Fruit fly (Drosophila melanogaster) whole organism, prepupa: ENCODE results near the gene ocn.

ENCODE experiments used
- Blimp-1 ChIP-seq: fragments of 200-800 bp; sonication (Bioruptor generic); optimal IDR thresholded peaks from 3 replicates; lab custom pipeline; 2017; ENCODE audit warnings: missing biosample characterization, missing genetic modification characterization, mild to moderate bottlenecking, moderate library complexity, missing genetic modification reagents
- CG10631 ChIP-seq: fragments of 200-800 bp; sonication (Bioruptor generic); optimal IDR thresholded peaks from 2 replicates; lab custom pipeline; 2016; ENCODE audit warnings: missing biosample characterization, missing genetic modification characterization
- CG10669 ChIP-seq: fragments of 200-800 bp; sonication (Bioruptor generic); optimal IDR thresholded peaks from 3 replicates; lab custom pipeline; 2018; ENCODE audit warnings: missing biosample characterization, mild to moderate bottlenecking, missing genetic modification characterization, moderate library complexity
- CG11294 ChIP-seq: fragments of 200-800 bp; sonication (Bioruptor generic); IDR thresholded peaks from 2 replicates; pipeline ENCODE4 v1.3.6; 2022; ENCODE audit warnings: missing biosample characterization, missing genetic modification characterization
- CG11762 ChIP-seq: fragments of 200-800 bp; sonication (Bioruptor generic); optimal IDR thresholded peaks from 3 replicates; lab custom pipeline; 2016; ENCODE audit warnings: missing biosample characterization, missing genetic modification characterization; ENCODE audit not compliant: insufficient read depth
- CG11902 ChIP-seq: fragments of 200-800 bp; sonication (Bioruptor generic); optimal IDR thresholded peaks from 3 replicates; lab custom pipeline; 2016; ENCODE audit warnings: missing biosample characterization, missing genetic modification characterization
- CG15336 ChIP-seq: fragments of 200-800 bp; sonication (Bioruptor generic); IDR thresholded peaks from 2 replicates; pipeline ENCODE4 v1.3.6; 2022; ENCODE audit warnings: missing biosample characterization, missing genetic modification characterization
- CG1621 ChIP-seq: fragments of 200-800 bp; sonication (Bioruptor generic); optimal IDR thresholded peaks from 3 replicates; lab custom pipeline; 2018; ENCODE audit warnings: missing biosample characterization, mild to moderate bottlenecking, missing genetic modification characterization
- CG3032 ChIP-seq: fragments of 200-800 bp; optimal IDR thresholded peaks from 2 replicates; lab custom pipeline; 2019; ENCODE audit warnings: missing biosample characterization, mild to moderate bottlenecking, missing genetic modification characterization, moderate library complexity
- CG32006 ChIP-seq: fragments of 200-800 bp; sonication (Bioruptor generic); optimal IDR thresholded peaks from 3 replicates; lab custom pipeline; 2017; ENCODE audit warnings: missing biosample characterization, mild to moderate bottlenecking, missing genetic modification characterization
- CG4318 ChIP-seq: fragments of 200-800 bp; sonication (Bioruptor generic); optimal IDR thresholded peaks from 3 replicates; lab custom pipeline; 2017; ENCODE audit warnings: missing biosample characterization, mild to moderate bottlenecking, missing genetic modification characterization
- CG6276 ChIP-seq: fragments of 200-800 bp; sonication (Bioruptor generic); optimal IDR thresholded peaks from 2 replicates; lab custom pipeline; 2017; ENCODE audit warnings: missing biosample characterization, mild to moderate bottlenecking, missing genetic modification characterization
- CG7368 ChIP-seq: fragments of 200-800 bp; sonication (Bioruptor generic); optimal IDR thresholded peaks from 3 replicates; lab custom pipeline; 2016; ENCODE audit warnings: missing biosample characterization, missing genetic modification characterization
- CG8119 ChIP-seq: fragments of 200-800 bp; sonication (Bioruptor generic); IDR thresholded peaks from 3 replicates; pipeline ENCODE4 v1.3.6; 2022; ENCODE audit warnings: missing biosample characterization, missing genetic modification characterization
- CG8319 ChIP-seq: fragments of 200-800 bp; sonication (Bioruptor generic); optimal IDR thresholded peaks from 3 replicates; lab custom pipeline; 2016; ENCODE audit warnings: missing biosample characterization, missing genetic modification characterization
- CG8632 ChIP-seq: fragments of 200-800 bp; sonication (Bioruptor generic); optimal IDR thresholded peaks from 3 replicates; lab custom pipeline; 2016; ENCODE audit warnings: missing biosample characterization, missing genetic modification characterization
- CG9139 ChIP-seq: fragments of 200-800 bp; sonication (Bioruptor generic); optimal IDR thresholded peaks from 3 replicates; lab custom pipeline; 2017; ENCODE audit warnings: missing biosample characterization, mild to moderate bottlenecking, missing genetic modification characterization
- Eip75B ChIP-seq: fragments of 200-800 bp; sonication (Bioruptor generic); optimal IDR thresholded peaks from 3 replicates; lab custom pipeline; 2016; ENCODE audit warnings: missing biosample characterization, missing genetic modification characterization
- Eip78C ChIP-seq: fragments of 200-800 bp; sonication (Bioruptor generic); peaks from one replicate; lab custom pipeline; 2016; ENCODE audit warnings: missing biosample characterization, missing genetic modification characterization
- Ets21C ChIP-seq: fragments of 200-800 bp; sonication (Bioruptor generic); optimal IDR thresholded peaks from 3 replicates; lab custom pipeline; 2016; ENCODE audit warnings: missing biosample characterization, missing genetic modification characterization
- Ets96B ChIP-seq: fragments of 200-800 bp; optimal IDR thresholded peaks from 2 replicates; lab custom pipeline; 2019; ENCODE audit warnings: missing biosample characterization, mild to moderate bottlenecking, missing genetic modification characterization, moderate library complexity
- Gug ChIP-seq: fragments of 200-800 bp; sonication (Bioruptor generic); IDR thresholded peaks from 2 replicates; pipeline ENCODE4 v1.3.6; 2022; ENCODE audit warnings: missing biosample characterization, missing genetic modification characterization
- Hr39 ChIP-seq: fragments of 200-800 bp; sonication (Bioruptor generic); optimal IDR thresholded peaks from 2 replicates; lab custom pipeline; 2016; ENCODE audit warnings: missing biosample characterization, missing genetic modification characterization
- Hr4 ChIP-seq: fragments of 200-800 bp; sonication (Bioruptor generic); optimal IDR thresholded peaks from 3 replicates; lab custom pipeline; 2016; ENCODE audit warnings: missing biosample characterization, missing genetic modification characterization
- Lpt ChIP-seq: fragments of 200-800 bp; sonication (Bioruptor generic); optimal IDR thresholded peaks from 3 replicates; lab custom pipeline; 2016; ENCODE audit warnings: missing biosample characterization, missing genetic modification characterization
- Met ChIP-seq: fragments of 200-800 bp; sonication (Bioruptor generic); optimal IDR thresholded peaks from 3 replicates; lab custom pipeline; 2016; ENCODE audit warnings: missing biosample characterization, missing genetic modification characterization
- Smox ChIP-seq: fragments of 200-800 bp; sonication (Bioruptor generic); optimal IDR thresholded peaks from 3 replicates; lab custom pipeline; 2016; ENCODE audit warnings: missing biosample characterization, missing genetic modification characterization
- Sox102F ChIP-seq: fragments of 200-800 bp; sonication (Bioruptor generic); optimal IDR thresholded peaks from 2 replicates; lab custom pipeline; 2016; ENCODE audit warnings: missing biosample characterization, mild to moderate bottlenecking, missing genetic modification characterization
- Sox14 ChIP-seq: fragments of 200-800 bp; sonication (Bioruptor generic); optimal IDR thresholded peaks from 3 replicates; lab custom pipeline; 2016; ENCODE audit warnings: missing biosample characterization, missing genetic modification characterization
- Sox15 ChIP-seq: fragments of 200-800 bp; sonication (Bioruptor generic); optimal IDR thresholded peaks from 3 replicates; lab custom pipeline; 2016; ENCODE audit warnings: missing biosample characterization, missing genetic modification characterization
- achi ChIP-seq: fragments of 200-800 bp; sonication (Bioruptor generic); optimal IDR thresholded peaks from 3 replicates; lab custom pipeline; 2016; ENCODE audit warnings: missing biosample characterization, missing genetic modification characterization
- acj6 ChIP-seq: fragments of 200-800 bp; sonication (Bioruptor generic); optimal IDR thresholded peaks from 3 replicates; lab custom pipeline; 2016; ENCODE audit warnings: missing biosample characterization, missing genetic modification characterization
- cyc ChIP-seq: fragments of 200-800 bp; sonication (Bioruptor generic); optimal IDR thresholded peaks from 3 replicates; lab custom pipeline; 2016; ENCODE audit warnings: missing biosample characterization, missing genetic modification characterization
- dac ChIP-seq: fragments of 200-800 bp; sonication (Bioruptor generic); optimal IDR thresholded peaks from 2 replicates; lab custom pipeline; 2017; ENCODE audit warnings: missing biosample characterization, mild to moderate bottlenecking, missing genetic modification characterization
- dsx ChIP-seq: fragments of 200-800 bp; optimal IDR thresholded peaks from 3 replicates; lab custom pipeline; 2019; ENCODE audit warnings: missing biosample characterization, mild to moderate bottlenecking, missing genetic modification characterization, moderate library complexity; ENCODE audit not compliant: poor library complexity, severe bottlenecking
- eg ChIP-seq: fragments of 200-800 bp; sonication (Bioruptor generic); IDR thresholded peaks from 3 replicates; pipeline ENCODE4 v1.3.6; 2022; ENCODE audit warnings: missing biosample characterization, missing genetic modification characterization
- esn ChIP-seq: fragments of 200-800 bp; sonication (Bioruptor generic); optimal IDR thresholded peaks from 2 replicates; lab custom pipeline; 2016; ENCODE audit warnings: missing biosample characterization, mild to moderate bottlenecking, missing genetic modification characterization, moderate library complexity
- fd59A ChIP-seq: fragments of 200-800 bp; sonication (Bioruptor generic); optimal IDR thresholded peaks from 2 replicates; lab custom pipeline; 2017; ENCODE audit warnings: missing biosample characterization, mild to moderate bottlenecking, missing genetic modification characterization, missing genetic modification reagents
- lz ChIP-seq: fragments of 200-800 bp; sonication (Bioruptor generic); optimal IDR thresholded peaks from 3 replicates; lab custom pipeline; 2016; ENCODE audit warnings: missing biosample characterization, missing genetic modification characterization
- net ChIP-seq: fragments of 200-800 bp; sonication (Bioruptor generic); optimal IDR thresholded peaks from 3 replicates; lab custom pipeline; 2016; ENCODE audit warnings: missing biosample characterization, missing genetic modification characterization
- pdm3 ChIP-seq: fragments of 200-800 bp; sonication (Bioruptor generic); optimal IDR thresholded peaks from 3 replicates; lab custom pipeline; 2016; ENCODE audit warnings: missing biosample characterization, missing genetic modification characterization
- salr ChIP-seq, 2 experiments: fragments of 200-800 bp; sonication (Bioruptor generic); optimal IDR thresholded peaks; 3 replicates each; lab custom pipeline; 2016 to 2018; ENCODE audit warnings: missing biosample characterization in 2 of 2, missing genetic modification characterization in 2 of 2, mild to moderate bottlenecking in 1 of 2
- spab ChIP-seq: fragments of 200-800 bp; sonication (Bioruptor generic); optimal IDR thresholded peaks from 2 replicates; lab custom pipeline; 2017; ENCODE audit warnings: missing biosample characterization, mild to moderate bottlenecking, missing genetic modification characterization, missing genetic modification reagents
- ss ChIP-seq, 2 experiments: fragments of 200-800 bp; sonication (Bioruptor generic); optimal IDR thresholded peaks; 2 replicates in 1 of 2; 3 replicates in 1 of 2; lab custom pipeline; 2017 to 2018; ENCODE audit warnings: mild to moderate bottlenecking in 2 of 2, missing biosample characterization in 2 of 2, missing genetic modification characterization in 2 of 2, moderate library complexity in 1 of 2
- svp ChIP-seq: fragments of 200-800 bp; sonication (Bioruptor generic); peaks from one replicate; lab custom pipeline; 2016; ENCODE audit warnings: missing biosample characterization, missing genetic modification characterization

The ocn gene

DNA sequence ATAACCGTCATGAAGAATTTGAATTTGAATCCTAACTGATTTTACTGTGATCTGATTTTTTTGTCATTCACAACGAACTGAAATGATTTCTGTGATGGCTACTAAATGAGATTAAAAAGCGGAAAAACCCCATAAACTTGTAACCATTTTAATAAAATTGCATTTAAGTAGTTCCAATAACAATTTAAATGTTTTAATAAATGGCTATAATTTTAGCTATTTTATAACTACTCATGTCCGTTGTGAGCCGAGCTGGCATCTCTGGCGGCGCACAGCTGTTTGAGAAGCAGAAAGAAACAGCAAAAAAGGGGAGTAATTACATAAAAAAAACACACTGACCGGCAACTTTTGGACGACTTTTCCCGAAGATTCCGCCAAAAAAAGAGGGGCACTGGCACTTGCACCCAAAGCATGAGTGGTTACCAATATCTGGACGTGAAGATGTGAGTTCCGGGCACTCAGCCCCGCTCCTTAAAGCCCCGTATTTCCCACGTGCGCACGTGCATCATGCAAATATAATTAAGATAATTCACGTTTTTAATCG, 19.1 kb upstream of the ocn start, which contains the start of the genes CG7950 and Rpp14a (continued):
- TF ChIP-seq Ets21C (GFP tag; lab: Kevin White, UChicago) (peak; percentile 84), ss (GFP tag; optimal IDR thresholded peaks at IDR 0.05; lab: Kevin White, UChicago) (peak in 1 of 2 experiments; percentile 30), salr (GFP tag; optimal IDR thresholded peaks at IDR 0.05; lab: Kevin White, UChicago) (peak; percentile 66 to 71), CG3032 (tag; lab: Kevin White, UChicago) (peak; percentile 86), dsx (peak; percentile 71), acj6 (GFP tag; lab: Kevin White, UChicago) (peak; percentile 87), CG1621 (peak; percentile 78), CG11902 (GFP tag; lab: Kevin White, UChicago) (peak; percentile 62), CG10631 (GFP tag; lab: Kevin White, UChicago) (peak; percentile 79), Sox15 (peak; percentile 63), CG4318 (GFP tag; lab: Kevin White, UChicago) (no peak), CG11762 (GFP tag; lab: Kevin White, UChicago) (peak; percentile 28), Ets96B (tag; lab: Kevin White, UChicago) (peak; percentile 79), Lpt (peak; percentile 81), pdm3 (GFP tag; lab: Kevin White, UChicago) (peak; percentile 92), Eip78C (GFP tag; lab: Kevin White, UChicago) (peak; percentile 93), achi (GFP tag; lab: Kevin White, UChicago) (peak; percentile 86), CG11294 (GFP tag; lab: Robert Waterston, UW) (peak; percentile 73), CG9139 (GFP tag; lab: Kevin White, UChicago) (no peak), Met (GFP tag; lab: Kevin White, UChicago) (peak; percentile 83), Eip75B (peak; percentile 86), CG32006 (peak; percentile 80), dac (peak; percentile 69), esn (GFP tag; lab: Kevin White, UChicago) (peak; percentile 90), Sox14 (peak; percentile 91)

DNA sequence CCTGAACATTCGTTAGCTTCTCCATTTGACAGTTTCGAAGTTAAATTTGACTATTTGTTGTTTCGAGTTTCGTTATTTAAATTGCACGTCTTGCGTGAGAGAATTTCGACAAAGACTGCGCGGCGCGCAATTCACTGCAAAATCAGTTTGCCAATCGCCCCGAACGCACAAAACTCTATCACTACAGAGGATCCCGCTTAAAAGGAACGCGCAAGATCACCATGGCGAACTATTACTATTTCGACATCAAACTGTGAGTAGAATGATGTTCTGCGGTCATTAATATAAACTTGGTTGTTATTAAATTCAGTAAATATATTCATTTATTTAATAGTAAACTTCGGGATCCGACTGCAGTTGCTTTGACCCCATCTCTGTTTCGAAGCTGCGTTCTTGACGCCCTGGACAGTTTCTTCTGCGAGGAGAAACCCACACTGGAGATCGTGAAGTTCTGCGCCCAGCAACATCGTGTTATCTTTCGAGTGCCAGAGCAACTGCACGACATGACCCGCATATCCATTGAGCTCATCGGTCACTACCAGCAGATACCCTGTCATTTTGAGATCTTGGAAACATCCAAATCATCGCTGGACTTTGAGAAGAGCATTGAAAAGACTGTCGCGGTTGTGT, 18.5 kb upstream of the ocn start, which contains the start of the genes Rpp14b and spn-A:
Gene Rpp14b, plus strand, starts transcription at position 43 of the 630 bp plus-strand sequence.
Gene spn-A, minus strand, starts transcription at position 123 of the 630 bp plus-strand sequence.
- peak; percentile 57 for TF ChIP-seq Hr4
- peak; percentile 61 for TF ChIP-seq CG8119 (GFP tag; lab: Robert Waterston, UW)
- TF ChIP-seq salr (GFP tag; optimal IDR thresholded peaks at IDR 0.05; lab: Kevin White, UChicago) = no peak
- no peak for TF ChIP-seq CG4318 (GFP tag; lab: Kevin White, UChicago)
- no peak for TF ChIP-seq achi (GFP tag; lab: Kevin White, UChicago)
- TF ChIP-seq net (GFP tag; lab: Kevin White, UChicago) = peak; percentile 3
- TF ChIP-seq pdm3 (GFP tag; lab: Kevin White, UChicago) = peak; percentile 49
- no peak for TF ChIP-seq CG6276 (GFP tag; lab: Kevin White, UChicago)
- TF ChIP-seq CG9139 (GFP tag; lab: Kevin White, UChicago) = no peak
- TF ChIP-seq fd59A (GFP tag; lab: Kevin White, UChicago) = peak; percentile 18
- TF ChIP-seq svp (GFP tag; lab: Kevin White, UChicago) = peak; percentile 77
- TF ChIP-seq Lpt = no peak
- TF ChIP-seq CG8632 (GFP tag; lab: Kevin White, UChicago) = no peak
- no peak for TF ChIP-seq Gug (GFP tag; lab: Robert Waterston, UW)
- TF ChIP-seq Sox15 = peak; percentile 47
- TF ChIP-seq Ets96B (tag; lab: Kevin White, UChicago) = no peak
- no peak for TF ChIP-seq CG7368 (GFP tag; lab: Kevin White, UChicago)
- peak; percentile 59 for TF ChIP-seq Hr39 (GFP tag; lab: Kevin White, UChicago)
- TF ChIP-seq Blimp-1 (GFP tag; lab: Kevin White, UChicago) = no peak
- TF ChIP-seq CG10669 (GFP tag; lab: Kevin White, UChicago) = no peak
- no peak for TF ChIP-seq CG8319
- TF ChIP-seq lz (GFP tag; lab: Kevin White, UChicago) = peak; percentile 56
- no peak for TF ChIP-seq Smox (GFP tag; lab: Kevin White, UChicago)
- peak; percentile 39 for TF ChIP-seq esn (GFP tag; lab: Kevin White, UChicago)
- no peak for TF ChIP-seq CG3032 (tag; lab: Kevin White, UChicago)
- peak; percentile 50 for TF ChIP-seq acj6 (GFP tag; lab: Kevin White, UChicago)
- TF ChIP-seq dsx = peak; percentile 8
- TF ChIP-seq Eip78C (GFP tag; lab: Kevin White, UChicago) = peak; percentile 80
- TF ChIP-seq Sox14 = peak; percentile 63
- TF ChIP-seq Sox102F = peak; percentile 62
- peak; percentile 24; the same call in 1 of the 2 replicates for TF ChIP-seq CG15336 (GFP tag; lab: Robert Waterston, UW)
- no peak for TF ChIP-seq Ets21C (GFP tag; lab: Kevin White, UChicago)
- TF ChIP-seq Met (GFP tag; lab: Kevin White, UChicago) = peak; percentile 19
- TF ChIP-seq spab (GFP tag; lab: Kevin White, UChicago) = no peak
- TF ChIP-seq eg (GFP tag; lab: Robert Waterston, UW) = peak; percentile 58; the same call in 2 of the 3 replicates
- TF ChIP-seq CG11902 (GFP tag; lab: Kevin White, UChicago) = no peak
- peak; percentile 37 for TF ChIP-seq cyc (GFP tag; lab: Kevin White, UChicago)
- no peak for TF ChIP-seq dac
